Fruit fly (Drosophila melanogaster) whole organism, embryonic: ENCODE data around the gene lilli.

Experiments
- Abd-B ChIP-seq: fragments of 200-800 bp; sonication (Bioruptor generic); optimal IDR thresholded peaks from 2 replicates; lab custom pipeline; 2018; ENCODE audit warnings: missing biosample characterization, mild to moderate bottlenecking, missing genetic modification characterization, moderate library complexity
- Asciz ChIP-seq: fragments of 200-800 bp; sonication (Bioruptor generic); optimal IDR thresholded peaks from 2 replicates; lab custom pipeline; 2017; ENCODE audit warnings: missing biosample characterization, mild to moderate bottlenecking, missing genetic modification characterization, missing genetic modification reagents
- Awh ChIP-seq: fragments of 200-800 bp; sonication (Bioruptor generic); IDR thresholded peaks from 2 replicates; pipeline ENCODE4, ENCODE4 v1.3.6; 2022; ENCODE audit warnings: missing biosample characterization, missing genetic modification characterization
- B-H2 ChIP-seq: fragments of 200-800 bp; sonication (Bioruptor generic); optimal IDR thresholded peaks from 2 replicates; lab custom pipeline; 2018; ENCODE audit warnings: missing biosample characterization, mild to moderate bottlenecking, missing genetic modification characterization
- CG10321 ChIP-seq: fragments of 200-800 bp; sonication (Bioruptor generic); IDR thresholded peaks from 2 replicates; pipeline ENCODE4 v1.3.6; 2022; ENCODE audit warnings: missing biosample characterization, missing genetic modification characterization
- CG10959 ChIP-seq: fragments of 200-800 bp; sonication (Bioruptor generic); IDR thresholded peaks from 2 replicates; pipeline ENCODE4 v1.3.6; 2022; ENCODE audit warnings: missing biosample characterization, missing genetic modification characterization
- CG10979 ChIP-seq: fragments of 200-800 bp; sonication (Bioruptor generic); optimal IDR thresholded peaks from 2 replicates; lab custom pipeline; 2018; ENCODE audit warnings: missing biosample characterization, mild to moderate bottlenecking, missing genetic modification characterization, moderate library complexity
- CG11085 ChIP-seq: fragments of 200-800 bp; sonication (Bioruptor generic); IDR thresholded peaks from 2 replicates; pipeline ENCODE4 v1.3.6; 2022; ENCODE audit warnings: missing biosample characterization, missing genetic modification characterization
- CG11456 ChIP-seq: fragments of 200-800 bp; sonication (Bioruptor generic); IDR thresholded peaks from 3 replicates; pipeline ENCODE4 v1.3.6; 2022; ENCODE audit warnings: missing biosample characterization, missing genetic modification characterization
- CG11695 ChIP-seq: fragments of 200-800 bp; sonication (Bioruptor generic); IDR thresholded peaks from 3 replicates; pipeline ENCODE4 v1.3.6; 2022; ENCODE audit warnings: missing biosample characterization, missing genetic modification characterization
- CG12071 ChIP-seq: fragments of 200-800 bp; sonication (Bioruptor generic); optimal IDR thresholded peaks from 3 replicates; lab custom pipeline; 2018; ENCODE audit warnings: missing biosample characterization, mild to moderate bottlenecking, missing genetic modification characterization
- CG1233 ChIP-seq: fragments of 200-800 bp; sonication (Bioruptor generic); optimal IDR thresholded peaks from 4 replicates; lab custom pipeline; 2018; ENCODE audit warnings: missing biosample characterization, mild to moderate bottlenecking, missing genetic modification characterization
- CG12942 ChIP-seq: fragments of 200-800 bp; sonication (Bioruptor generic); optimal IDR thresholded peaks from 3 replicates; lab custom pipeline; 2016; ENCODE audit warnings: missing biosample characterization, missing genetic modification characterization
- CG13424 ChIP-seq: fragments of 200-800 bp; sonication (Bioruptor generic); optimal IDR thresholded peaks from 2 replicates; lab custom pipeline; 2019; ENCODE audit warnings: missing biosample characterization, mild to moderate bottlenecking, missing genetic modification characterization, moderate library complexity
- CG16779 ChIP-seq: fragments of 200-800 bp; sonication (Bioruptor generic); IDR thresholded peaks from 2 replicates; pipeline ENCODE4 v1.3.6; 2022; ENCODE audit warnings: missing biosample characterization, missing genetic modification characterization
- CG17385 ChIP-seq: fragments of 200-800 bp; sonication (Bioruptor generic); optimal IDR thresholded peaks from 3 replicates; lab custom pipeline; 2018; ENCODE audit warnings: missing biosample characterization, mild to moderate bottlenecking, missing genetic modification characterization
- CG30431 ChIP-seq: fragments of 200-800 bp; sonication (Bioruptor generic); optimal IDR thresholded peaks from 2 replicates; lab custom pipeline; 2017; ENCODE audit warnings: missing biosample characterization, missing genetic modification characterization
- CG3281 ChIP-seq: fragments of 200-800 bp; sonication (Bioruptor generic); optimal IDR thresholded peaks from 3 replicates; lab custom pipeline; 2017; ENCODE audit warnings: missing biosample characterization, mild to moderate bottlenecking, missing genetic modification characterization
- CG33213 ChIP-seq: fragments of 200-800 bp; sonication (Bioruptor generic); optimal IDR thresholded peaks from 3 replicates; lab custom pipeline; 2016; ENCODE audit warnings: missing biosample characterization, missing genetic modification characterization
- CG34422 ChIP-seq: fragments of 200-800 bp; sonication (Bioruptor generic); IDR thresholded peaks from 3 replicates; pipeline ENCODE4 v1.3.6; 2022; ENCODE audit warnings: missing biosample characterization, missing genetic modification characterization
- CG4617 ChIP-seq: fragments of 200-800 bp; sonication (Bioruptor generic); optimal IDR thresholded peaks from 3 replicates; lab custom pipeline; 2016; ENCODE audit warnings: missing biosample characterization, missing genetic modification characterization, borderline replicate concordance
- CG6813 ChIP-seq: fragments of 200-800 bp; sonication (Bioruptor generic); optimal IDR thresholded peaks from 2 replicates; lab custom pipeline; 2017; ENCODE audit warnings: missing biosample characterization, missing genetic modification characterization, mild to moderate bottlenecking, moderate library complexity, missing genetic modification reagents
- CG7556 ChIP-seq: fragments of 200-800 bp; sonication (Bioruptor generic); optimal IDR thresholded peaks from 2 replicates; lab custom pipeline; 2017; ENCODE audit warnings: missing biosample characterization, mild to moderate bottlenecking, missing genetic modification characterization
- CG7963 ChIP-seq: fragments of 200-800 bp; sonication (Bioruptor generic); IDR thresholded peaks from 3 replicates; pipeline ENCODE4 v1.3.6; 2022; ENCODE audit warnings: missing biosample characterization, missing genetic modification characterization; ENCODE audit not compliant: partially characterized antibody
- CG9932 ChIP-seq: fragments of 200-800 bp; sonication (Bioruptor generic); IDR thresholded peaks from 2 replicates; pipeline ENCODE4 v1.3.6; 2022; ENCODE audit warnings: missing biosample characterization, missing genetic modification characterization
- Doc2 ChIP-seq: fragments of 200-800 bp; sonication (Bioruptor generic); IDR thresholded peaks from 2 replicates; pipeline ENCODE4 v1.3.6; 2022; ENCODE audit warnings: missing biosample characterization, missing genetic modification characterization
- Dref ChIP-seq: fragments of 200-800 bp; sonication (Bioruptor generic); IDR thresholded peaks from 2 replicates; pipeline ENCODE4 v1.3.6; 2022; ENCODE audit warnings: missing biosample characterization, missing genetic modification characterization
- Gsc ChIP-seq: fragments of 200-800 bp; sonication (Bioruptor generic); IDR thresholded peaks from 2 replicates; pipeline ENCODE4 v1.3.6; 2022; ENCODE audit warnings: missing biosample characterization, missing genetic modification characterization
- Hey ChIP-seq: fragments of 200-800 bp; sonication (Bioruptor generic); optimal IDR thresholded peaks from 3 replicates; lab custom pipeline; 2018; ENCODE audit warnings: missing biosample characterization, mild to moderate bottlenecking, missing genetic modification characterization
- Hr3 ChIP-seq: fragments of 200-800 bp; sonication (Bioruptor generic); optimal IDR thresholded peaks from 3 replicates; lab custom pipeline; 2016; ENCODE audit warnings: missing biosample characterization, missing genetic modification characterization
- Lpt ChIP-seq: fragments of >200 bp; optimal IDR thresholded peaks from 2 replicates; lab custom pipeline; 2018; ENCODE audit warnings: missing biosample characterization, missing genetic modification characterization
- Mad ChIP-seq: fragments of 200-800 bp; sonication (Bioruptor generic); optimal IDR thresholded peaks from 2 replicates; lab custom pipeline; 2016; ENCODE audit warnings: missing biosample characterization, missing genetic modification characterization
- Rx ChIP-seq: fragments of 200-800 bp; sonication (Bioruptor generic); IDR thresholded peaks from 2 replicates; pipeline ENCODE4 v1.3.6; 2022; ENCODE audit warnings: missing biosample characterization, missing genetic modification characterization
- Sox100B ChIP-seq: fragments of 200-800 bp; sonication (Bioruptor generic); optimal IDR thresholded peaks from 3 replicates; lab custom pipeline; 2018; ENCODE audit warnings: missing biosample characterization, mild to moderate bottlenecking, missing genetic modification characterization
- Ssrp ChIP-seq: fragments of 200-800 bp; sonication (Bioruptor generic); optimal IDR thresholded peaks from 2 replicates; lab custom pipeline; 2018; ENCODE audit warnings: missing biosample characterization, mild to moderate bottlenecking, missing genetic modification characterization, moderate library complexity
- ab ChIP-seq: fragments of 200-800 bp; sonication (Bioruptor generic); optimal IDR thresholded peaks from 2 replicates; lab custom pipeline; 2016; ENCODE audit warnings: missing biosample characterization, missing genetic modification characterization
- caup ChIP-seq: fragments of 200-800 bp; sonication (Bioruptor generic); optimal IDR thresholded peaks from 3 replicates; lab custom pipeline; 2017; ENCODE audit warnings: missing biosample characterization, mild to moderate bottlenecking, missing genetic modification characterization, moderate library complexity; ENCODE audit not compliant: severe bottlenecking
- crp ChIP-seq, 2 experiments: fragments of 200-800 bp; sonication (Bioruptor generic); optimal IDR thresholded peaks; 2 replicates in 1 of 2; 3 replicates in 1 of 2; lab custom pipeline; 2017; ENCODE audit warnings: missing biosample characterization in 2 of 2, missing genetic modification characterization in 2 of 2, mild to moderate bottlenecking in 1 of 2, moderate library complexity in 1 of 2
- dm ChIP-seq: fragments of 200-800 bp; sonication (Bioruptor generic); optimal IDR thresholded peaks from 3 replicates; lab custom pipeline; 2016; ENCODE audit warnings: missing biosample characterization, missing genetic modification characterization
- dmrt99B ChIP-seq: fragments of 200-800 bp; sonication (Bioruptor generic); optimal IDR thresholded peaks from 2 replicates; lab custom pipeline; 2018; ENCODE audit warnings: missing biosample characterization, mild to moderate bottlenecking, missing genetic modification characterization, moderate library complexity
- ind ChIP-seq: fragments of 200-800 bp; sonication (Bioruptor generic); optimal IDR thresholded peaks from 3 replicates; lab custom pipeline; 2016; ENCODE audit warnings: missing biosample characterization, missing genetic modification characterization
- lab ChIP-seq: fragments of 200-800 bp; sonication (Bioruptor generic); optimal IDR thresholded peaks from 3 replicates; lab custom pipeline; 2017; ENCODE audit warnings: missing biosample characterization, missing genetic modification characterization, mild to moderate bottlenecking, moderate library complexity, missing genetic modification reagents
- org-1 ChIP-seq: fragments of 200-800 bp; sonication (Bioruptor generic); optimal IDR thresholded peaks from 2 replicates; lab custom pipeline; 2017; ENCODE audit warnings: missing biosample characterization, missing genetic modification characterization
- pnt ChIP-seq: fragments of 200-800 bp; sonication (Bioruptor generic); optimal IDR thresholded peaks from 3 replicates; lab custom pipeline; 2016; ENCODE audit warnings: missing biosample characterization, missing genetic modification characterization
- prd ChIP-seq, 3 experiments: fragments of >200 bp in 2 of 3; fragments of 200-800 bp in 1 of 3; sonication (Bioruptor generic) in 1 of 3; optimal IDR thresholded peaks in 2 of 3; IDR thresholded peaks in 1 of 3; 2 replicates in 2 of 3; 3 replicates in 1 of 3; pipeline versions ENCODE4 v1.3.6 to Lab custom; 2017 to 2022; ENCODE audit warnings: missing biosample characterization in 1 of 3, missing genetic modification characterization in 1 of 3
- ro ChIP-seq: fragments of 200-800 bp; sonication (Bioruptor generic); IDR thresholded peaks from 2 replicates; pipeline ENCODE4 v1.3.6; 2022; ENCODE audit warnings: missing biosample characterization, missing genetic modification characterization
- run ChIP-seq: fragments of 200-800 bp; sonication (Bioruptor generic); optimal IDR thresholded peaks from 3 replicates; lab custom pipeline; 2018; ENCODE audit warnings: missing biosample characterization, mild to moderate bottlenecking, missing genetic modification characterization
- sim ChIP-seq: fragments of 200-800 bp; sonication (Bioruptor generic); IDR thresholded peaks from 2 replicates; pipeline ENCODE4 v1.3.6; 2022; ENCODE audit warnings: missing biosample characterization, missing genetic modification characterization
- tx ChIP-seq: fragments of 200-800 bp; sonication (Bioruptor generic); optimal IDR thresholded peaks from 2 replicates; lab custom pipeline; 2016; ENCODE audit warnings: missing biosample characterization, missing genetic modification characterization

lilli gene

DNA sequence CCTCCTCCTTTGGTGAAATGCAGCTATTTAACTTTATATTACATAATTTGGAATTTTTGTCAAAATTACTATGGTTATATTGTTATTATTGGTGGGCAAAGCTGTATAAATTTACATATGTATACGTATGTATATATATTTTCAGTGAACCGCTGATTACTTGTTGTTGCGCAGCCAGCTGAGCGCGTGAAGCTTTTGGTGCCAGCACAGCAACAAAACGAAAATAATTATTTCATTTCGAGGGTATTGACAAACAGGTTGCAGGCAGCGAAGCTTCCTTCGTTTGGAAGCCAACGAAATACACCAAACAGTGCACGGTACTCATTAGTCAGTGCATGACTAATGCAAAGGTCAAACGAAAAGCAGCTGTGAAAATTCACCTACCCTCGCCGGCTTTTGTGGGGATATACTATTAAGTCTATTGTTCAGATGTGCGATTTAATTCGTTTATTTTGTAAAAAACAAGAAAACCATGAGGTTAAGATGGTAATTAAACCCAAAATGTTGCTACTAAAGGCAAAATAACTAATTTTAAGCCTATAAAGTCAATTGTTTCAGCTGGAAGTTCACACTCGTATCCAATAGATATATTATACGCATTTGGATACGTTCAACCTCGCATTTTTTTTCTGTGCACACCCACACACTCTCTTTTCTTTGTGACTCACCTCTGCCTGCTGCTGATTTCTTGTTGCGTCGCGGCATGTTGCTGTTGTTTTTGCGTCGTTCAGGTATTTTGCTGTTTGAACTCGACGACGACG, 12.6 kb upstream of the lilli start (continued):
- TF ChIP-seq CG4617 (no peak), prd (optimal IDR thresholded peaks at IDR 0.05; lab: Kevin White, UChicago) (no peak), prd (GFP tag; IDR thresholded peaks at IDR 0.05; lab: Robert Waterston, UW) (peak; percentile 63), CG16779 (GFP tag; lab: Robert Waterston, UW) (no peak), run (no peak), dm (GFP tag; lab: Kevin White, UChicago) (no peak), Mad (no peak), tx (GFP tag; lab: Kevin White, UChicago) (no peak), sim (GFP tag; lab: Robert Waterston, UW) (no peak), Sox100B (GFP tag; lab: Kevin White, UChicago) (peak; percentile 26), CG6813 (GFP tag; lab: Kevin White, UChicago) (no peak), Hey (tag; lab: Kevin White, UChicago) (no peak), CG33213 (GFP tag; lab: Kevin White, UChicago) (peak; percentile 10), org-1 (GFP tag; lab: Kevin White, UChicago) (no peak), Awh (no peak), ind (GFP tag; lab: Kevin White, UChicago) (peak; percentile 14), B-H2 (GFP tag; lab: Kevin White, UChicago) (no peak), CG1233 (no peak), CG7963 (GFP tag; lab: Robert Waterston, UW) (no peak), dmrt99B (peak; percentile 33), caup (GFP tag; lab: Kevin White, UChicago) (peak; percentile 30), CG11085 (GFP tag; lab: Robert Waterston, UW) (no peak), CG17385 (GFP tag; lab: Kevin White, UChicago) (no peak), Doc2 (GFP tag; lab: Robert Waterston, UW) (no peak), pnt (GFP tag; lab: Kevin White, UChicago) (no peak), crp (GFP tag; optimal IDR thresholded peaks at IDR 0.05; lab: Kevin White, UChicago) (no peak), Hr3 (GFP tag; lab: Kevin White, UChicago) (no peak), CG11695 (GFP tag; lab: Robert Waterston, UW) (0 out of 3 replicates have a peak, but pooled peaks have one; percentile 49), Gsc (GFP tag; lab: Robert Waterston, UW) (no peak), Lpt (GFP tag; lab: Kevin White, UChicago) (no peak), Ssrp (tag; lab: Kevin White, UChicago) (no peak), Abd-B (GFP tag; lab: Kevin White, UChicago) (no peak), CG10321 (GFP tag; lab: Robert Waterston, UW) (no peak), ab (GFP tag; lab: Kevin White, UChicago) (no peak), Asciz (no peak), CG3281 (GFP tag; lab: Kevin White, UChicago) (peak; percentile 38), CG13424 (tag; lab: Kevin White, UChicago) (peak; percentile 8), Rx (GFP tag; lab: Robert Waterston, UW) (no peak), CG7556 (peak; percentile 20), CG11456 (GFP tag; lab: Robert Waterston, UW) (no peak), CG12071 (GFP tag; lab: Kevin White, UChicago) (no peak), CG12942 (GFP tag; lab: Kevin White, UChicago) (no peak), CG10959 (GFP tag; lab: Robert Waterston, UW) (no peak), Dref (GFP tag; lab: Robert Waterston, UW) (no peak), CG9932 (0 out of 2 replicates have a peak, but pooled peaks have one; percentile 24), ro (GFP tag; lab: Robert Waterston, UW) (no peak), CG10979 (peak; percentile 31), CG34422 (GFP tag; lab: Robert Waterston, UW) (no peak), lab (GFP tag; lab: Kevin White, UChicago) (peak; percentile 46), CG30431 (GFP tag; lab: Kevin White, UChicago) (no peak)
